Worm (Caenorhabditis elegans): ENCODE results near the gene slc-25A26.
A peak's percentile ranks its signal among the peaks of the same experiment; 100 is the strongest.

Gene slc-25A26

DNA sequence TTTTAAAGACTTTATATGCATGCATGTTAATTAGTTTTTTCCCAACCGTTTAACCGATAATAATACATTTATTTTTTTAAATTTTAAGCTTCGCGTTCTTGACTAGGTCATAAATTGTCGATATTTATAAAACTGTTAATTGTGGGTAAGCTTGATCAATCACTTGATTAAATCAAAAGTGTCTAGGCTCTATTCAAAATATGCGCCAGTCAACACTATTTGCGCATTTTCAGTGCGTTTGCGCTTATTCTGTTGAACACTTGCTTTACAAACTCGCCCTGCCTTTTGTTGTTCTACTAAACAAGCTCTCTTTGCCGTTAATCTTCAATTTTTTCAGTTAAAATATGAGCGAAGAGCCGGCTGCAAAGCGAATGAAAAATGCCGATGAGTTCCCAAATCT lies 39.1 kb upstream of the slc-25A26 start, which contains the start of gene spr-2:
Gene spr-2 (plus strand): TSS at position 332 of the 400 bp plus-strand sequence.
- no peak for TF ChIP-seq unc-62 (GFP tag; optimal IDR thresholded peaks at IDR 0.05 in 1 of 2)
- no peak for TF ChIP-seq unc-62 (tag; optimal IDR thresholded peaks at IDR 0.05)
- TF ChIP-seq hmg-1.1 (GFP tag; IDR thresholded peaks at IDR 0.05): peak; percentile 66; the same call in 1 of the 2 replicates
- TF ChIP-seq F49E8.2 (tag; optimal IDR thresholded peaks at IDR 0.05; ENCODE audit: borderline replicate concordance): no peak
- TF ChIP-seq daf-8 (GFP tag; IDR thresholded peaks at IDR 0.05): no peak
- TF ChIP-seq Y5F2A.4 (GFP tag; optimal IDR thresholded peaks at IDR 0.05): no peak
- peak; percentile 65 for TF ChIP-seq nhr-11 (tag; optimal IDR thresholded peaks at IDR 0.05)
- TF ChIP-seq ctbp-1 (GFP tag; IDR thresholded peaks at IDR 0.05): no peak
- peak; percentile 75 for TF ChIP-seq lin-38 (GFP tag; IDR thresholded peaks at IDR 0.05)
- no peak for TF ChIP-seq mxl-2 (GFP tag; conservative IDR thresholded peaks at IDR 0.05)
- TF ChIP-seq nhr-25 (tag; optimal IDR thresholded peaks at IDR 0.05; ENCODE audit: borderline replicate concordance, insufficient read depth): no peak
- TF ChIP-seq lsy-2 (tag; optimal IDR thresholded peaks at IDR 0.05): peak in 1 of 2 experiments; percentile 88
- no peak for TF ChIP-seq snpc-1.2 (GFP tag; IDR thresholded peaks at IDR 0.05)
- no peak for TF ChIP-seq saeg-2 (GFP tag; IDR thresholded peaks at IDR 0.05)
- TF ChIP-seq cey-2 (tag; optimal IDR thresholded peaks at IDR 0.05; ENCODE audit: borderline replicate concordance, insufficient read depth): no peak
- TF ChIP-seq mxl-3 (GFP tag; optimal IDR thresholded peaks at IDR 0.05): peak; percentile 44
- peak; percentile 38 for TF ChIP-seq nhr-28 (tag; optimal IDR thresholded peaks at IDR 0.05)
- no peak for TF ChIP-seq nhr-10 (tag; optimal IDR thresholded peaks at IDR 0.05)
- TF ChIP-seq lin-15B (tag; optimal IDR thresholded peaks at IDR 0.05): no peak
- TF ChIP-seq zfp-2 (tag; optimal IDR thresholded peaks at IDR 0.05): no peak
- TF ChIP-seq hif-1 (tag; optimal IDR thresholded peaks at IDR 0.05): no peak
- TF ChIP-seq hlh-30 (tag; optimal IDR thresholded peaks at IDR 0.05; ENCODE audit: insufficient read depth): peak; percentile 70
- TF ChIP-seq dpl-1 (GFP tag; optimal IDR thresholded peaks at IDR 0.05): peak; percentile 86
- TF ChIP-seq madf-9 (GFP tag; conservative IDR thresholded peaks at IDR 0.05): no peak
- peak; percentile 22 for TF ChIP-seq zip-2 (tag; optimal IDR thresholded peaks at IDR 0.05)
- no peak for TF ChIP-seq hlh-11 (tag; optimal IDR thresholded peaks at IDR 0.05)
- TF ChIP-seq arid-1 (GFP tag; conservative IDR thresholded peaks at IDR 0.05): no peak
- TF ChIP-seq nhr-102 (tag; optimal IDR thresholded peaks at IDR 0.05): peak; percentile 68
- TF ChIP-seq fkh-10 (GFP tag; optimal IDR thresholded peaks at IDR 0.05): no peak
- no peak for TF ChIP-seq zag-1 (tag; optimal IDR thresholded peaks at IDR 0.05)
- 0 out of 2 replicates have a peak, but pooled peaks have one; percentile 35 for TF ChIP-seq pha-4 (GFP tag; IDR thresholded peaks at IDR 0.05)
- peak; percentile 61 for TF ChIP-seq pha-4 (tag; optimal IDR thresholded peaks at IDR 0.05)
- TF ChIP-seq ztf-11 (tag; optimal IDR thresholded peaks at IDR 0.05): no peak
- no peak for TF ChIP-seq sdz-12 (GFP tag; optimal IDR thresholded peaks at IDR 0.05)
- TF ChIP-seq ztf-7 (tag; optimal IDR thresholded peaks at IDR 0.05): peak; percentile 62
- peak; percentile 79 for TF ChIP-seq T20F7.1 (GFP tag; optimal IDR thresholded peaks at IDR 0.05)
- no peak for TF ChIP-seq daf-19 (GFP tag; conservative IDR thresholded peaks at IDR 0.05)
- peak; percentile 79 for TF ChIP-seq mep-1 (tag; optimal IDR thresholded peaks at IDR 0.05)
- TF ChIP-seq dmd-6 (GFP tag; IDR thresholded peaks at IDR 0.05): 0 out of 2 replicates have a peak, but pooled peaks have one; percentile 27
- no peak for TF ChIP-seq D1046.2 (GFP tag; IDR thresholded peaks at IDR 0.05)
- no peak for TF ChIP-seq lir-3 (tag; optimal IDR thresholded peaks at IDR 0.05)
- no peak for TF ChIP-seq snpc-4 (tag; optimal IDR thresholded peaks at IDR 0.05)
- no peak for TF ChIP-seq ceh-32 (tag; optimal IDR thresholded peaks at IDR 0.05; ENCODE audit: poor library complexity)
- peak; percentile 51; the same call in 1 of the 2 replicates for TF ChIP-seq T26A8.4 (GFP tag; IDR thresholded peaks at IDR 0.05)
- no peak for TF ChIP-seq ZK337.2 (GFP tag; IDR thresholded peaks at IDR 0.05)
- peak; percentile 60 for TF ChIP-seq nhr-6 (tag; optimal IDR thresholded peaks at IDR 0.05)
- TF ChIP-seq egl-27 (tag; optimal IDR thresholded peaks at IDR 0.05): no peak
- TF ChIP-seq zip-11 (GFP tag; IDR thresholded peaks at IDR 0.05): no peak
- TF ChIP-seq aha-1 (tag): no peak
- no peak for TF ChIP-seq ama-1 (optimal IDR thresholded peaks at IDR 0.05)
- no peak for TF ChIP-seq ces-1 (GFP tag; optimal IDR thresholded peaks at IDR 0.05)
- TF ChIP-seq ceh-62 (tag; optimal IDR thresholded peaks at IDR 0.05): no peak
